Fruit fly (Drosophila melanogaster) whole organism, embryonic: Measurements from ENCODE around the gene Tim17a1.
A peak's percentile ranks its signal among the peaks of the same experiment; 100 is the strongest.

Experiments used
- ATbp ChIP-seq: fragments of 200-800 bp; sonication (Bioruptor generic); optimal IDR thresholded peaks from 2 replicates; lab custom pipeline; 2017; ENCODE audit warnings: missing biosample characterization, mild to moderate bottlenecking, missing genetic modification characterization, missing genetic modification reagents
- BEAF-32 ChIP-seq: fragments of 200-800 bp; sonication (Bioruptor generic); optimal IDR thresholded peaks from 3 replicates; lab custom pipeline; 2017; ENCODE audit warnings: missing biosample characterization, missing genetic modification characterization, mild to moderate bottlenecking, moderate library complexity, missing genetic modification reagents
- CG11247 ChIP-seq: fragments of 200-800 bp; sonication (Bioruptor generic); IDR thresholded peaks from 2 replicates; pipeline ENCODE4 v1.3.6; 2022; ENCODE audit warnings: missing biosample characterization, missing genetic modification characterization
- CG12071 ChIP-seq: fragments of 200-800 bp; sonication (Bioruptor generic); optimal IDR thresholded peaks from 3 replicates; lab custom pipeline; 2018; ENCODE audit warnings: missing biosample characterization, mild to moderate bottlenecking, missing genetic modification characterization
- CG12155 ChIP-seq: fragments of 200-800 bp; sonication (Bioruptor generic); optimal IDR thresholded peaks from 3 replicates; lab custom pipeline; 2016; ENCODE audit warnings: missing biosample characterization, missing genetic modification characterization
- CG12219 ChIP-seq: fragments of 200-800 bp; sonication (Bioruptor generic); optimal IDR thresholded peaks from 3 replicates; lab custom pipeline; 2018; ENCODE audit warnings: missing biosample characterization, mild to moderate bottlenecking, missing genetic modification characterization
- CG12744 ChIP-seq: fragments of 200-800 bp; sonication (Bioruptor generic); optimal IDR thresholded peaks from 2 replicates; lab custom pipeline; 2016; ENCODE audit warnings: missing biosample characterization, missing genetic modification characterization
- CG15269 ChIP-seq: fragments of 200-800 bp; sonication (Bioruptor generic); optimal IDR thresholded peaks from 2 replicates; lab custom pipeline; 2018; ENCODE audit warnings: missing biosample characterization, mild to moderate bottlenecking, missing genetic modification characterization, moderate library complexity
- CG15514 ChIP-seq: fragments of 200-800 bp; sonication (Bioruptor generic); optimal IDR thresholded peaks from 3 replicates; lab custom pipeline; 2017; ENCODE audit warnings: missing biosample characterization, missing genetic modification characterization, mild to moderate bottlenecking, moderate library complexity, missing genetic modification reagents
- CG17359 ChIP-seq: fragments of 200-800 bp; sonication (Bioruptor generic); optimal IDR thresholded peaks from 3 replicates; lab custom pipeline; 2018; ENCODE audit warnings: missing biosample characterization, mild to moderate bottlenecking, missing genetic modification characterization, moderate library complexity
- CG18011 ChIP-seq: fragments of 200-800 bp; sonication (Bioruptor generic); optimal IDR thresholded peaks from 2 replicates; lab custom pipeline; 2017; ENCODE audit warnings: missing biosample characterization, missing genetic modification characterization, mild to moderate bottlenecking, moderate library complexity, missing genotype
- CG2678 ChIP-seq: fragments of 200-800 bp; sonication (Bioruptor generic); optimal IDR thresholded peaks from 3 replicates; lab custom pipeline; 2019; ENCODE audit warnings: missing biosample characterization, mild to moderate bottlenecking, missing genetic modification characterization, moderate library complexity
- CG34422 ChIP-seq: fragments of 200-800 bp; sonication (Bioruptor generic); IDR thresholded peaks from 3 replicates; pipeline ENCODE4 v1.3.6; 2022; ENCODE audit warnings: missing biosample characterization, missing genetic modification characterization
- CG42726 ChIP-seq: fragments of 200-800 bp; sonication (Bioruptor generic); IDR thresholded peaks from 2 replicates; pipeline ENCODE4 v1.3.6; 2022; ENCODE audit warnings: missing biosample characterization, missing genetic modification characterization; ENCODE audit not compliant: partially characterized antibody
- CG4282 ChIP-seq: fragments of 200-800 bp; sonication (Bioruptor generic); optimal IDR thresholded peaks from 2 replicates; lab custom pipeline; 2016; ENCODE audit warnings: missing biosample characterization, missing genetic modification characterization
- CG4328 ChIP-seq: fragments of 200-800 bp; sonication (Bioruptor generic); optimal IDR thresholded peaks from 3 replicates; lab custom pipeline; 2017; ENCODE audit warnings: missing biosample characterization, missing genetic modification reagents, missing genetic modification characterization
- CG5245 ChIP-seq: fragments of 200-800 bp; sonication (Bioruptor generic); optimal IDR thresholded peaks from 3 replicates; lab custom pipeline; 2016; ENCODE audit warnings: missing biosample characterization, missing genetic modification characterization
- CG6689 ChIP-seq: fragments of 200-800 bp; sonication (Bioruptor generic); IDR thresholded peaks from 2 replicates; pipeline ENCODE4 v1.3.6; 2022; ENCODE audit warnings: missing biosample characterization, missing genetic modification characterization
- CG8281 ChIP-seq: fragments of 200-800 bp; sonication (Bioruptor generic); optimal IDR thresholded peaks from 2 replicates; lab custom pipeline; 2018; ENCODE audit warnings: missing biosample characterization, mild to moderate bottlenecking, missing genetic modification characterization, moderate library complexity
- Chrac-16 ChIP-seq: fragments of 200-800 bp; sonication (Bioruptor generic); optimal IDR thresholded peaks from 3 replicates; lab custom pipeline; 2016; ENCODE audit warnings: missing biosample characterization, missing genetic modification characterization
- D ChIP-seq, 2 experiments: fragments of 200-800 bp in 1 of 2; fragments of >200 bp in 1 of 2; sonication (Bioruptor generic) in 1 of 2; optimal IDR thresholded peaks; 2 replicates in 1 of 2; 3 replicates in 1 of 2; lab custom pipeline; 2017; ENCODE audit warnings: mild to moderate bottlenecking in 1 of 2, missing biosample characterization in 1 of 2, missing genetic modification characterization in 1 of 2, missing genetic modification reagents in 1 of 2
- Dbx ChIP-seq: fragments of 200-800 bp; sonication (Bioruptor generic); IDR thresholded peaks from 3 replicates; pipeline ENCODE4 v1.3.6; 2022; ENCODE audit warnings: missing biosample characterization, missing genetic modification characterization
- Dip2 ChIP-seq: fragments of 200-800 bp; sonication (Bioruptor generic); IDR thresholded peaks from 2 replicates; pipeline ENCODE4 v1.3.6; 2022; ENCODE audit warnings: missing biosample characterization, missing genetic modification characterization
- Dll ChIP-seq: fragments of 200-800 bp; sonication (Bioruptor generic); IDR thresholded peaks from 4 replicates; pipeline ENCODE4 v1.3.6; 2022; ENCODE audit warnings: missing biosample characterization, missing genetic modification characterization; ENCODE audit not compliant: partially characterized antibody
- Ets65A ChIP-seq: fragments of 200-800 bp; sonication (Bioruptor generic); peaks from one replicate; lab custom pipeline; 2016; ENCODE audit warnings: missing biosample characterization, missing genetic modification characterization
- Fer1 ChIP-seq: fragments of 200-800 bp; sonication (Bioruptor generic); optimal IDR thresholded peaks from 2 replicates; lab custom pipeline; 2017; ENCODE audit warnings: missing biosample characterization, mild to moderate bottlenecking, missing genetic modification characterization
- Hand ChIP-seq: fragments of 200-800 bp; sonication (Bioruptor generic); optimal IDR thresholded peaks from 2 replicates; lab custom pipeline; 2017; ENCODE audit warnings: mild to moderate bottlenecking, missing biosample characterization, missing genetic modification reagents, missing genetic modification characterization
- Lhr ChIP-seq: fragments of 200-800 bp; sonication (Bioruptor generic); optimal IDR thresholded peaks from 3 replicates; lab custom pipeline; 2017; ENCODE audit warnings: mild to moderate bottlenecking, missing biosample characterization, missing genetic modification reagents, missing genetic modification characterization
- Mes4 ChIP-seq: fragments of 200-800 bp; sonication (Bioruptor generic); optimal IDR thresholded peaks from 2 replicates; lab custom pipeline; 2016; ENCODE audit warnings: missing biosample characterization, missing genetic modification characterization
- Nf-YB ChIP-seq: fragments of 200-800 bp; sonication (Bioruptor generic); optimal IDR thresholded peaks from 3 replicates; lab custom pipeline; 2019; ENCODE audit warnings: missing biosample characterization, mild to moderate bottlenecking, missing genetic modification characterization, moderate library complexity
- Rfx ChIP-seq: fragments of 200-800 bp; sonication (Bioruptor generic); IDR thresholded peaks from 2 replicates; pipeline ENCODE4 v1.3.6; 2022; ENCODE audit warnings: missing biosample characterization, missing genetic modification characterization
- Rx ChIP-seq: fragments of 200-800 bp; sonication (Bioruptor generic); IDR thresholded peaks from 2 replicates; pipeline ENCODE4 v1.3.6; 2022; ENCODE audit warnings: missing biosample characterization, missing genetic modification characterization
- Side ChIP-seq: fragments of 200-800 bp; sonication (Bioruptor generic); optimal IDR thresholded peaks from 2 replicates; lab custom pipeline; 2016; ENCODE audit warnings: missing biosample characterization, missing genetic modification characterization
- ara ChIP-seq: fragments of 200-800 bp; sonication (Bioruptor generic); IDR thresholded peaks from 2 replicates; pipeline ENCODE4 v1.3.6; 2022; ENCODE audit warnings: missing biosample characterization, missing genetic modification characterization
- ash1 ChIP-seq: fragments of 200-800 bp; sonication (Bioruptor generic); optimal IDR thresholded peaks from 2 replicates; lab custom pipeline; 2018; ENCODE audit warnings: missing biosample characterization, mild to moderate bottlenecking, missing genetic modification characterization
- az2 ChIP-seq: fragments of 200-800 bp; sonication (Bioruptor generic); optimal IDR thresholded peaks from 3 replicates; lab custom pipeline; 2016; ENCODE audit warnings: missing biosample characterization, missing genetic modification characterization
- bcd ChIP-seq: fragments of 200-800 bp; sonication (Bioruptor generic); optimal IDR thresholded peaks from 2 replicates; lab custom pipeline; 2017; ENCODE audit warnings: missing biosample characterization, mild to moderate bottlenecking, missing genetic modification characterization
- cas ChIP-seq: fragments of 200-800 bp; sonication (Bioruptor generic); IDR thresholded peaks from 2 replicates; pipeline ENCODE4 v1.3.6; 2022; ENCODE audit warnings: missing biosample characterization, missing genetic modification characterization
- chinmo ChIP-seq: fragments of 200-800 bp; sonication (Bioruptor generic); IDR thresholded peaks from 4 replicates; pipeline ENCODE4 v1.3.6; 2022; ENCODE audit warnings: missing biosample characterization, missing genetic modification characterization; ENCODE audit not compliant: partially characterized antibody
- dm ChIP-seq: fragments of 200-800 bp; sonication (Bioruptor generic); optimal IDR thresholded peaks from 3 replicates; lab custom pipeline; 2016; ENCODE audit warnings: missing biosample characterization, missing genetic modification characterization
- eyg ChIP-seq: fragments of 200-800 bp; sonication (Bioruptor generic); optimal IDR thresholded peaks from 3 replicates; lab custom pipeline; 2016; ENCODE audit warnings: missing biosample characterization, missing genetic modification characterization
- fd102C ChIP-seq: fragments of 200-800 bp; sonication (Bioruptor generic); optimal IDR thresholded peaks from 2 replicates; lab custom pipeline; 2018; ENCODE audit warnings: missing biosample characterization, mild to moderate bottlenecking, missing genetic modification characterization, moderate library complexity
- gce ChIP-seq: fragments of 200-800 bp; sonication (Bioruptor generic); IDR thresholded peaks from 3 replicates; pipeline ENCODE4 v1.3.6; 2022; ENCODE audit warnings: missing biosample characterization, missing genetic modification characterization
- gro ChIP-seq: fragments of 200-800 bp; sonication (Bioruptor generic); optimal IDR thresholded peaks from 2 replicates; lab custom pipeline; 2016; ENCODE audit warnings: missing biosample characterization, missing genetic modification characterization
- gt ChIP-seq: fragments of 200-800 bp; sonication (Bioruptor generic); IDR thresholded peaks from 2 replicates; pipeline ENCODE4 v1.3.6; 2022; ENCODE audit warnings: missing biosample characterization, missing genetic modification characterization
- ken ChIP-seq: fragments of 200-800 bp; sonication (Bioruptor generic); IDR thresholded peaks from 3 replicates; pipeline ENCODE4 v1.3.6; 2022; ENCODE audit warnings: missing biosample characterization, missing genetic modification characterization
- nom ChIP-seq: fragments of 200-800 bp; sonication (Bioruptor generic); optimal IDR thresholded peaks from 2 replicates; lab custom pipeline; 2017; ENCODE audit warnings: missing biosample characterization, missing genetic modification characterization, mild to moderate bottlenecking, moderate library complexity, missing genetic modification reagents
- so ChIP-seq: fragments of 200-800 bp; sonication (Bioruptor generic); IDR thresholded peaks from 3 replicates; pipeline ENCODE4 v1.3.6; 2022; ENCODE audit warnings: missing biosample characterization, missing genetic modification characterization
- tio ChIP-seq: fragments of 200-800 bp; sonication (Bioruptor generic); optimal IDR thresholded peaks from 2 replicates; lab custom pipeline; 2017; ENCODE audit warnings: missing biosample characterization, missing genetic modification characterization, inconsistent platforms
- twi ChIP-seq: fragments of 200-800 bp; optimal IDR thresholded peaks from 2 replicates; lab custom pipeline; 2019; ENCODE audit warnings: missing biosample characterization, mild to moderate bottlenecking, missing genetic modification characterization, moderate library complexity
- wor ChIP-seq: fragments of 200-800 bp; sonication (Bioruptor generic); IDR thresholded peaks from 2 replicates; pipeline ENCODE4 v1.3.6; 2022; ENCODE audit warnings: missing biosample characterization, missing genetic modification characterization

Tim17a1 gene

dm6 chr3R:12408160-12408559 lies 43.7 kb upstream of the Tim17a1 start, which contains the start of gene CG5196 (continued):
- TF ChIP-seq CG18011 (GFP tag; lab: Kevin White, UChicago) (no peak), so (GFP tag; lab: Robert Waterston, UW) (0 out of 3 replicates have a peak, but pooled peaks have one; percentile 25), ash1 (GFP tag; lab: Kevin White, UChicago) (no peak), CG8281 (tag; lab: Kevin White, UChicago) (no peak), Mes4 (GFP tag; lab: Kevin White, UChicago) (no peak), CG17359 (no peak), CG12071 (GFP tag; lab: Kevin White, UChicago) (no peak), bcd (GFP tag; lab: Kevin White, UChicago) (no peak), twi (tag; lab: Kevin White, UChicago) (no peak), CG15514 (GFP tag; lab: Kevin White, UChicago) (peak; percentile 99), ken (no peak), cas (no peak), gt (GFP tag; lab: Robert Waterston, UW) (no peak), Lhr (GFP tag; lab: Kevin White, UChicago) (peak; percentile 49), Dbx (no peak), Rx (no peak), Chrac-16 (GFP tag; lab: Kevin White, UChicago) (no peak), wor (GFP tag; lab: Robert Waterston, UW) (no peak), dm (GFP tag; lab: Kevin White, UChicago) (no peak), az2 (no peak), ara (GFP tag; lab: Robert Waterston, UW) (no peak), CG15269 (no peak), Ets65A (GFP tag; lab: Kevin White, UChicago) (no peak), CG6689 (GFP tag; lab: Robert Waterston, UW) (no peak), Side (GFP tag; lab: Kevin White, UChicago) (no peak), Rfx (peak; percentile 26; the same call in 1 of the 2 replicates), D (optimal IDR thresholded peaks at IDR 0.05; lab: Kevin White, UChicago) (no peak), D (GFP tag; optimal IDR thresholded peaks at IDR 0.05; lab: Kevin White, UChicago) (no peak), BEAF-32 (peak; percentile 73), CG5245 (GFP tag; lab: Kevin White, UChicago) (no peak), CG11247 (GFP tag; lab: Robert Waterston, UW) (no peak), Dip2 (GFP tag; lab: Robert Waterston, UW) (no peak), tio (no peak), CG12155 (GFP tag; lab: Kevin White, UChicago) (no peak), nom (GFP tag; lab: Kevin White, UChicago) (peak; percentile 45), Fer1 (peak; percentile 38), CG42726 (GFP tag; lab: Robert Waterston, UW) (no peak), Dll (GFP tag; lab: Robert Waterston, UW) (peak; percentile 64), CG12219 (GFP tag; lab: Kevin White, UChicago) (no peak), gro (GFP tag; lab: Kevin White, UChicago) (peak; percentile 32), eyg (GFP tag; lab: Kevin White, UChicago) (no peak), CG12744 (GFP tag; lab: Kevin White, UChicago) (no peak), Hand (GFP tag; lab: Kevin White, UChicago) (no peak), CG4328 (no peak), ATbp (GFP tag; lab: Kevin White, UChicago) (no peak), CG4282 (no peak), CG2678 (tag; lab: Kevin White, UChicago) (no peak), chinmo (GFP tag; lab: Robert Waterston, UW) (peak; percentile 67; the same call in 1 of the 4 replicates), CG34422 (GFP tag; lab: Robert Waterston, UW) (peak; percentile 84; the same call in 2 of the 3 replicates), Nf-YB (GFP tag; lab: Kevin White, UChicago) (peak; percentile 29), fd102C (no peak), gce (GFP tag; lab: Robert Waterston, UW) (no peak)
